Worm (Caenorhabditis elegans) whole organism, early embryonic: Measurements from ENCODE around the gene W10D9.1.
A peak's percentile ranks its signal among the peaks of the same experiment; 100 is the strongest.

Source experiments
- B0310.2 ChIP-seq: sonication (generic microtip); optimal IDR thresholded peaks from 2 replicates; lab custom pipeline; 2016; ENCODE audit warnings: mild to moderate bottlenecking, missing genetic modification characterization, missing compliant biosample characterization
- F13C5.2 ChIP-seq: sonication (generic microtip); optimal IDR thresholded peaks from 2 replicates; lab custom pipeline; 2017; ENCODE audit warnings: mild to moderate bottlenecking, missing genetic modification characterization, inconsistent platforms, missing compliant biosample characterization
- aly-1 ChIP-seq: sonication (generic microtip); optimal IDR thresholded peaks from 2 replicates; lab custom pipeline; 2016; ENCODE audit warnings: missing genetic modification characterization, missing compliant biosample characterization
- ama-1 ChIP-seq: fragments of 150-350 bp; optimal IDR thresholded peaks from 2 replicates; lab custom pipeline; 2014
- ceh-13 ChIP-seq: fragments of 200-800 bp; sonication (Bioruptor generic); optimal IDR thresholded peaks from 2 replicates; lab custom pipeline; 2018; ENCODE audit warnings: mild to moderate bottlenecking, missing genetic modification characterization, missing compliant biosample characterization
- ceh-36 ChIP-seq: sonication (generic microtip); optimal IDR thresholded peaks from 2 replicates; lab custom pipeline; 2016; ENCODE audit warnings: missing genetic modification characterization, inconsistent platforms, missing compliant biosample characterization
- ets-7 ChIP-seq: sonication (generic microtip); optimal IDR thresholded peaks from 2 replicates; lab custom pipeline; 2016; ENCODE audit warnings: missing genotype, missing genetic modification characterization, missing compliant biosample characterization
- flt-1 ChIP-seq: fragments of 200-800 bp; sonication (Bioruptor generic); IDR thresholded peaks from 2 replicates; pipeline ENCODE4 v1.3.6; 2022; ENCODE audit warnings: missing genetic modification characterization, missing compliant biosample characterization
- hmbx-1 ChIP-seq: sonication (generic microtip); optimal IDR thresholded peaks from 2 replicates; lab custom pipeline; 2016; ENCODE audit warnings: mild to moderate bottlenecking, missing genetic modification characterization, missing compliant biosample characterization
- hmg-4 ChIP-seq: fragments of 200-800 bp; sonication (Bioruptor generic); optimal IDR thresholded peaks from 2 replicates; lab custom pipeline; 2018; ENCODE audit warnings: mild to moderate bottlenecking, missing genetic modification characterization, missing compliant biosample characterization
- hnd-1 ChIP-seq: sonication (generic microtip); optimal IDR thresholded peaks from 2 replicates; lab custom pipeline; 2016; ENCODE audit warnings: missing genetic modification characterization, missing compliant biosample characterization
- pes-1 ChIP-seq: fragments of 200-800 bp; sonication (Bioruptor generic); IDR thresholded peaks from 2 replicates; pipeline ENCODE4 v1.3.6; 2022; ENCODE audit warnings: missing genetic modification reagents, missing genetic modification characterization, missing compliant biosample characterization
- scrt-1 ChIP-seq: fragments of 200-800 bp; sonication (Bioruptor generic); IDR thresholded peaks from 2 replicates; pipeline ENCODE4 v1.3.6; 2022; ENCODE audit warnings: missing genetic modification characterization, missing compliant biosample characterization
- sea-1 ChIP-seq: fragments of 200-800 bp; sonication (Bioruptor generic); conservative IDR thresholded peaks from 2 replicates; pipeline ENCODE4 v1.3.6; 2022; ENCODE audit warnings: missing genetic modification characterization, missing compliant biosample characterization
- tbx-11 ChIP-seq: fragments of 200-800 bp; sonication (Bioruptor generic); IDR thresholded peaks from 2 replicates; pipeline ENCODE4 v1.3.6; 2022; ENCODE audit warnings: missing genetic modification characterization, missing compliant biosample characterization
- tbx-37 ChIP-seq: fragments of 200-800 bp; sonication (Bioruptor generic); conservative IDR thresholded peaks from 2 replicates; pipeline ENCODE4 v1.3.6; 2022; ENCODE audit warnings: missing genetic modification reagents, missing genetic modification characterization, missing compliant biosample characterization
- tra-4 ChIP-seq: sonication (generic microtip); optimal IDR thresholded peaks from 2 replicates; lab custom pipeline; 2017; ENCODE audit warnings: missing genetic modification characterization, missing compliant biosample characterization

Gene W10D9.1

ce11 chrII:460835-461234 is 6.1 kb downstream of the W10D9.1 start, which contains the start of gene W10D9.3:
TSS of gene W10D9.3 (minus strand) at chrII:460935.
- TF ChIP-seq ama-1 (no peak), tra-4 (no peak), ceh-36 (tag; lab: Kevin White, UChicago) (no peak)

DNA sequence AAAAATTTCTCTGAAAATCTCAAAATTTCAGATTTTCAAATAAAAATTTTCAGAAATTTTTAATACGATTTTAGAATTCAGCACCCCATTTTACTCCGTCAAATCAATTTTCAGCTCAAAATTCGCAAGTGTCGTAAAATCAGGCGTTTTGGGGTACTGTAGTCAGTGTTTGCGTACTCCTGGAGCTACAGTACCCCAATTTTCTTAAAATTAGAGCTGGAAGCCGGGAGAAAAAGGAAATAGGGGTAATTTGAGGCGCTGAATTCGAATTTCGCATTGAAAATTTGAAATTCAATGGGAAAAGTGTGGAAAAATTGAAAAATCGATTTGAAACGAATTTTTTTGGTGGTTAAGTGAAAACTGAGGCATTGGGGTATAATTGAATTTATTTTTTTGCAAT is 6.6 kb downstream of the W10D9.1 start:
- no peak for TF ChIP-seq flt-1
- TF ChIP-seq scrt-1 (GFP tag; lab: Robert Waterston, UW) = no peak
- no peak for TF ChIP-seq hmg-4
- TF ChIP-seq pes-1 (GFP tag; lab: Robert Waterston, UW) = no peak
- TF ChIP-seq ceh-13 (GFP tag; lab: Kevin White, UChicago) = no peak
- no peak for TF ChIP-seq sea-1
- no peak for TF ChIP-seq tbx-37 (GFP tag; lab: Robert Waterston, UW)
- TF ChIP-seq aly-1 (tag; lab: Kevin White, UChicago) = no peak
- TF ChIP-seq B0310.2 (tag; lab: Kevin White, UChicago) = no peak
- no peak for TF ChIP-seq tra-4
- no peak for TF ChIP-seq hnd-1 (tag; lab: Kevin White, UChicago)
- no peak for TF ChIP-seq ceh-36 (tag; lab: Kevin White, UChicago)

DNA sequence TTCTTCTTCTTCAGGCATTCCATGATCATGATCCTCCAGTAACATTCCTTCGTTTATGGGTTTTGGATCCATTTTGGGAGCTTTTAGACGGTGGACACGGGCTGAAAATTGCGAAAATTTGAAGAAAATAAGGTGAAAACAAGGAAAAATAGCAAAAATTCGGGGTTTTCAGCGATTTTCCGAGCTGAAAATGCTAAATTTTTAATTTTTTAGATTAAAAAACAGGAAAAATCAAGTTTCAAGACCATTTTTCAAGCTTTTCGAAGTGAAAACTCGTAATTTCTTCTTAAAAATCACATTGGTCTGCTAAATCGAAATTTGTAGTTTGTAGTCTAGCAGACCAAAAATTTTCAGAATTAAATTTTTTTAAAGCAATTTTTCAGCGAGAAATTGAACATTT is 12.5 kb downstream of the W10D9.1 start, which contains the start of gene nfyb-1:
TSS of gene nfyb-1 (minus strand) at position 101 of the 400 bp plus-strand sequence.
- no peak for TF ChIP-seq ceh-36 (tag; lab: Kevin White, UChicago)
- TF ChIP-seq flt-1 = no peak
- TF ChIP-seq sea-1 = no peak
- TF ChIP-seq ceh-13 (GFP tag; lab: Kevin White, UChicago) = no peak
- TF ChIP-seq pes-1 (GFP tag; lab: Robert Waterston, UW) = no peak
- TF ChIP-seq B0310.2 (tag; lab: Kevin White, UChicago) = no peak
- no peak for TF ChIP-seq tbx-11 (GFP tag; lab: Robert Waterston, UW)
- TF ChIP-seq aly-1 (tag; lab: Kevin White, UChicago) = no peak
- no peak for TF ChIP-seq hmg-4
- no peak for TF ChIP-seq ets-7 (tag; lab: Kevin White, UChicago)
- TF ChIP-seq F13C5.2 = no peak
- no peak for TF ChIP-seq hmbx-1 (tag; lab: Kevin White, UChicago)
- no peak for TF ChIP-seq tra-4
- no peak for TF ChIP-seq scrt-1 (GFP tag; lab: Robert Waterston, UW)
- TF ChIP-seq ama-1 = no peak
- no peak for TF ChIP-seq hnd-1 (tag; lab: Kevin White, UChicago)
- TF ChIP-seq tbx-37 (GFP tag; lab: Robert Waterston, UW) = no peak

DNA sequence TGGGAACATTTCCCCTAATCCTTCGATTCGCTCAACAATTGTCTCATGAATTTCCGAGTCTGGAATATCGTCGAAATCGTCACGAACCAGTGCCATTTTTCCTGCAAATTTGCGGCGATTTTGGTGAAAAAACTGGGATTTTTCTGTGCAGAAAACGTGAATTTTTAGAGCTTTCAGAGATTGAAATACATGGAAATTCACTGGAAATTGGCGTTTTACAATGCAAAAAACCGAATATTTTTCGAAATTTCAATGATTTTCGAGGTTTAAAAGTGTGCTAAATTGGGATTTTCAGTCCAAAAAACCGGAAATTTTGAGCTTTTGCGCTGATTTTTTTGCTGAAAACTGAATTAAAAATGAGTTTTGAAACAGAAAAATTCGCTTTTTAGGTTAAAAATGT is 15.6 kb downstream of the W10D9.1 start, which contains the start of gene tomm-22:
TSS of gene tomm-22 (minus strand) at position 101 of the 400 bp plus-strand sequence.
- TF ChIP-seq aly-1 (tag; lab: Kevin White, UChicago) (no peak), ets-7 (tag; lab: Kevin White, UChicago) (no peak), F13C5.2 (no peak), tbx-11 (GFP tag; lab: Robert Waterston, UW) (no peak), pes-1 (GFP tag; lab: Robert Waterston, UW) (no peak), flt-1 (no peak), ceh-36 (tag; lab: Kevin White, UChicago) (no peak), scrt-1 (GFP tag; lab: Robert Waterston, UW) (no peak), B0310.2 (tag; lab: Kevin White, UChicago) (no peak), hnd-1 (tag; lab: Kevin White, UChicago) (no peak), ceh-13 (GFP tag; lab: Kevin White, UChicago) (no peak), hmbx-1 (tag; lab: Kevin White, UChicago) (no peak), ama-1 (no peak), tbx-37 (GFP tag; lab: Robert Waterston, UW) (no peak), sea-1 (no peak)

DNA sequence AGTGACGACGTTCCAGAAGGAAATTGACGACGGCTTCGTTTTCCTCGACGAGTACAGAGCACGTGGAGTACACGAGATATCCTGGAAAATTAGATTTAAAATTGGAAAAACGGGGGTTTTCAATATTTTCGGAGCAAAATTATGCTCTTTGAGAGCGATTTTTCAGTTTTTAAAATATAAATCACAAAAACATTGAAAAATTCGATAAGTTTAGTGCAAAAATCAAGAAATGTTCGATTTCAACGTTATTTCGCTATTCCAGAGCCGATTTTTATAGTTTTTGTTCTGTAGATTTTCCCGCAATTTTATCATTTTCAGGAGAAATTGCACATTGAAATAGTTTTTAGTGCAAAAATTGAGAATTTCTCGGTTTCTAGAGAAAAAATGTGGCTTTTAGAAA is 18.5 kb downstream of the W10D9.1 start, which contains the start of gene W07E6.5:
TSS of gene W07E6.5 (plus strand) at position 301 of the 400 bp plus-strand sequence.
- no peak for TF ChIP-seq pes-1 (GFP tag; lab: Robert Waterston, UW)
- TF ChIP-seq sea-1 = no peak
- no peak for TF ChIP-seq F13C5.2
- no peak for TF ChIP-seq hmg-4
- TF ChIP-seq hnd-1 (tag; lab: Kevin White, UChicago) = no peak
- TF ChIP-seq scrt-1 (GFP tag; lab: Robert Waterston, UW) = no peak
- TF ChIP-seq ama-1 = no peak
- no peak for TF ChIP-seq flt-1
- no peak for TF ChIP-seq tbx-11 (GFP tag; lab: Robert Waterston, UW)
- no peak for TF ChIP-seq tbx-37 (GFP tag; lab: Robert Waterston, UW)
- TF ChIP-seq B0310.2 (tag; lab: Kevin White, UChicago) = no peak
- no peak for TF ChIP-seq ets-7 (tag; lab: Kevin White, UChicago)
- no peak for TF ChIP-seq aly-1 (tag; lab: Kevin White, UChicago)
- no peak for TF ChIP-seq hmbx-1 (tag; lab: Kevin White, UChicago)
- no peak for TF ChIP-seq ceh-36 (tag; lab: Kevin White, UChicago)
- no peak for TF ChIP-seq tra-4
- TF ChIP-seq ceh-13 (GFP tag; lab: Kevin White, UChicago) = no peak

ce11 chrII:475312-475711 is 20.6 kb downstream of the W10D9.1 start:
- no peak for TF ChIP-seq ceh-13 (GFP tag; lab: Kevin White, UChicago)

ce11 chrII:475890-476420 is 21.2 kb downstream of the W10D9.1 start, which contains the start of gene nsun-1:
TSS of gene nsun-1 (minus strand) at chrII:475940.
- 0 out of 2 replicates have a peak, but pooled peaks have one; percentile 5 for TF ChIP-seq flt-1
- peak; percentile 44; the same call in 1 of the 2 replicates for TF ChIP-seq tbx-37 (GFP tag; lab: Robert Waterston, UW)
- TF ChIP-seq hmbx-1 (tag; lab: Kevin White, UChicago) = no peak
- no peak for TF ChIP-seq tra-4
- peak; percentile 38 for TF ChIP-seq ets-7 (tag; lab: Kevin White, UChicago)
- no peak for TF ChIP-seq scrt-1 (GFP tag; lab: Robert Waterston, UW)
- no peak for TF ChIP-seq hnd-1 (tag; lab: Kevin White, UChicago)
- no peak for TF ChIP-seq B0310.2 (tag; lab: Kevin White, UChicago)
- TF ChIP-seq hmg-4 = peak; percentile 55
- TF ChIP-seq F13C5.2 = peak; percentile 27
- 0 out of 2 replicates have a peak, but pooled peaks have one; percentile 40 for TF ChIP-seq pes-1 (GFP tag; lab: Robert Waterston, UW)
- no peak for TF ChIP-seq ama-1
- TF ChIP-seq ceh-13 (GFP tag; lab: Kevin White, UChicago) = no peak
- TF ChIP-seq tbx-11 (GFP tag; lab: Robert Waterston, UW) = no peak
- TF ChIP-seq sea-1 = peak; percentile 71
- TF ChIP-seq ceh-36 (tag; lab: Kevin White, UChicago) = no peak
- TF ChIP-seq aly-1 (tag; lab: Kevin White, UChicago) = no peak
